Worm (Caenorhabditis elegans): ENCODE measurements around the gene cht-3.

DNA sequence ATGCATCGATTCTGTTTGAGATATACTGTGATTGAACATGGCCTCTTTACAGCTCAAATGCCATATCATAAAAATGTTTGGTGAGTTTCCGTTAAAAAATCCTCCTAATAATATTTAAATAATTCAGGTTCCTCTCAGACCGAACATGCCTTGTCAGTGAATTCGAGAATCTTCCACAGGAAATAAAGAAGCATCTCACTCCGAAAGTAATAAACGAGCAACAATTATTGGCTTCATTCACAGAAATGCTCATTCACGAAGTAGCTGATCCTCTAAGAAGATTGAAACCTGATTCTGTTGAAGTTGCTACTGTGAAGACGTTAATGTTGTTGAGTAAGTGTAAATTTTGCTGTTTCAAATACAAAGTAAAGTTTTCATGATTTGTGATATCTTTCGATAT lies 48.7 kb downstream of the cht-3 start:
- no peak for TF ChIP-seq lin-15B (tag; optimal IDR thresholded peaks at IDR 0.05)
- TF ChIP-seq ama-1 (optimal IDR thresholded peaks at IDR 0.05) = no peak
- TF ChIP-seq fkh-10 (GFP tag; optimal IDR thresholded peaks at IDR 0.05) = no peak
- TF ChIP-seq fos-1 (tag; optimal IDR thresholded peaks at IDR 0.05) = no peak
- no peak for TF ChIP-seq ztf-11 (tag; optimal IDR thresholded peaks at IDR 0.05)
- no peak for TF ChIP-seq vab-15 (tag; optimal IDR thresholded peaks at IDR 0.05)
- no peak for TF ChIP-seq mdl-1 (tag; optimal IDR thresholded peaks at IDR 0.05)
- no peak for TF ChIP-seq aly-2 (tag; optimal IDR thresholded peaks at IDR 0.05)
- no peak for TF ChIP-seq nhr-76 (tag; optimal IDR thresholded peaks at IDR 0.05)
- no peak for TF ChIP-seq unc-62 (GFP tag; optimal IDR thresholded peaks at IDR 0.05)
- TF ChIP-seq nhr-71 (tag; optimal IDR thresholded peaks at IDR 0.05) = no peak
- TF ChIP-seq hlh-4 (tag; optimal IDR thresholded peaks at IDR 0.05) = no peak

Measured in whole organism, L1 larva.